Fruit fly (Drosophila melanogaster) whole organism: Measurements from ENCODE around the gene Mpp6.

ENCODE experiments used
- Dll ChIP-seq: fragments of >200 bp; optimal IDR thresholded peaks from 2 replicates; lab custom pipeline; 2017
- psq ChIP-seq: fragments of >200 bp; optimal IDR thresholded peaks from 2 replicates; lab custom pipeline; 2017
- usp ChIP-seq: fragments of >200 bp; optimal IDR thresholded peaks from 2 replicates; lab custom pipeline; 2017; ENCODE audit warnings: missing biosample characterization, missing genetic modification characterization, mixed read lengths

- TF ChIP-seq usp (GFP tag; lab: Kevin White, UChicago) (no peak), Dll (lab: Kevin White, UChicago) (no peak), psq (lab: Kevin White, UChicago) (no peak)
Observed at dm6 chr2L:21135764-21136163, 20.3 kb upstream of the Mpp6 start.
